Worm (Caenorhabditis elegans): ENCODE data around the gene F47B7.2.

The F47B7.2 gene

ce11 chrX:3772405-3772804, at the start of gene F47B7.2:
Gene F47B7.2 (plus strand): TSS chrX:3772762.
- no peak for TF ChIP-seq klf-2 (GFP tag; conservative IDR thresholded peaks at IDR 0.05)
- TF ChIP-seq T22C8.4 (GFP tag; IDR thresholded peaks at IDR 0.05): no peak
- no peak for TF ChIP-seq ztf-29 (GFP tag; IDR thresholded peaks at IDR 0.05)
- no peak for TF ChIP-seq flt-1 (GFP tag; IDR thresholded peaks at IDR 0.05)
- TF ChIP-seq med-1 (GFP tag; optimal IDR thresholded peaks at IDR 0.05; ENCODE audit: insufficient read depth): no peak
- TF ChIP-seq ref-1 (GFP tag; conservative IDR thresholded peaks at IDR 0.05): no peak
- TF ChIP-seq tab-1 (GFP tag; IDR thresholded peaks at IDR 0.05): no peak
- TF ChIP-seq ztf-23 (GFP tag; IDR thresholded peaks at IDR 0.05): no peak
- no peak for TF ChIP-seq cog-1 (tag; optimal IDR thresholded peaks at IDR 0.05)

DNA sequence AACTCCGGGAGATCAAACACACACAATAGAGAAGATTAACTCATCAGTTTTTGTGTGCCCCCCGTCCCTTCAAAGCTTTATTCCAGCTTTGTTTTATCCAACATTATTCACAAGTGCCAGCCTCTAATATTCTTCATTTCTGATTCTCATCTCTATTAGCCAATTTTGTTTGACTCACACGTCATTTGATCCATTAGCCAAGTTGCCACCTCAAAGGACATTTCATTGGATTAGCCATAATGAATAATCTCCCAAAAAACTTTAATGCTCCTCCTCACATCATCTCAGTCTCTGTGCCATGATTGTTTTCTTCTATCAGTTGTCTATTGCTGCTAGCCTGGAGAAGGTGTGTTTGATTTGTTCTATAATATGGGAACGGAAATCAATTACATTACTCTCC, 47.1 kb upstream of the F47B7.2 start:
- TF ChIP-seq ztf-23 (GFP tag; IDR thresholded peaks at IDR 0.05): no peak
- no peak for TF ChIP-seq klf-2 (GFP tag; conservative IDR thresholded peaks at IDR 0.05)
- no peak for TF ChIP-seq cog-1 (tag; optimal IDR thresholded peaks at IDR 0.05)
- no peak for TF ChIP-seq flt-1 (GFP tag; IDR thresholded peaks at IDR 0.05)
- no peak for TF ChIP-seq tab-1 (GFP tag; IDR thresholded peaks at IDR 0.05)
- no peak for TF ChIP-seq ztf-29 (GFP tag; IDR thresholded peaks at IDR 0.05)
- TF ChIP-seq T22C8.4 (GFP tag; IDR thresholded peaks at IDR 0.05): no peak

DNA sequence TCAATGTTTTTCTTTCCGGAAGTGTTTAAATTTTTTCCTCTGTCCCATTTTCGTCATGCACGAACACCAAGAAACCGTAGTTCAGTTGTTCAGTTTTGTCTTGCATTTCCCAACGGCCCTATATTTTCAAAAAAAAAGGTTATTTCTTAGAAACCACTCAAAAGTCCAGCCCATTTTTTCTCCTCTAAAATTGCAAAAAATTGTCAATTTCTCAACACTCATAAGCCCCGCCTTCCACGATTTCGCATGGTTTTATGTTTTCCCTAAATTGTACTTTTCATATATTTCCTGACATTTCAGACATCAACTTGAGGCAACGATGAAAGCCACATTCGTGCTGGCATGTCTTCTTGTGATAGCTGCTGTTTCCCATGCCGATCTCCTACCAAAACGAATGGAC, 45.3 kb upstream of the F47B7.2 start, which contains the start of gene nlp-1:
TSS of gene nlp-1 (plus strand) at position 301 of the 400 bp plus-strand sequence.
- TF ChIP-seq klf-2 (GFP tag; conservative IDR thresholded peaks at IDR 0.05): no peak

DNA sequence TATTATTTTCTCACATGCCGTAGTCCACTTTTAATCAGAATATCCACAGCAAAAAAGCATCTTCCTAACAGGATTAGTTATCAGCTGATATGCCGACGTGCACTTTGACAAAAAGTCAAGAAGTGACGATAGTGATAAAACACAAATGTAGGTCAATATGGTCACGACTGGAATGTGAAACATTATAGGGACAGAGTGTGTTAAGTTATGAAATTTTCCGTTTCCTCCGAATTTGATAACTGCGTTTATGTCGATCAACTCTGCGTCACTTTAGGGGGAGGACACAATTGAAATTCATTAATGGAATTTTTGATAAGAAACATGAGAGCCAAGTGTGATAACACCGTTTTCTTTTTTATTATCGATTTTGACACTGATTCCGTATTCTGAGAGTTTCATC, 43.6 kb upstream of the F47B7.2 start, which contains the start of gene aex-4:
TSS of gene aex-4 (plus strand) at position 312 of the 400 bp plus-strand sequence.
- no peak for TF ChIP-seq klf-2 (GFP tag; conservative IDR thresholded peaks at IDR 0.05)
- no peak for TF ChIP-seq ztf-29 (GFP tag; IDR thresholded peaks at IDR 0.05)
- TF ChIP-seq T22C8.4 (GFP tag; IDR thresholded peaks at IDR 0.05): no peak

ce11 chrX:3733321-3733720, 39.2 kb upstream of the F47B7.2 start:
- no peak for TF ChIP-seq T22C8.4 (GFP tag; IDR thresholded peaks at IDR 0.05)
- no peak for TF ChIP-seq ref-1 (GFP tag; conservative IDR thresholded peaks at IDR 0.05)
- no peak for TF ChIP-seq ztf-29 (GFP tag; IDR thresholded peaks at IDR 0.05)
- TF ChIP-seq flt-1 (GFP tag; IDR thresholded peaks at IDR 0.05): no peak
- no peak for TF ChIP-seq cog-1 (tag; optimal IDR thresholded peaks at IDR 0.05)
- no peak for TF ChIP-seq tab-1 (GFP tag; IDR thresholded peaks at IDR 0.05)
- no peak for TF ChIP-seq klf-2 (GFP tag; conservative IDR thresholded peaks at IDR 0.05)
- no peak for TF ChIP-seq med-1 (GFP tag; optimal IDR thresholded peaks at IDR 0.05; ENCODE audit: insufficient read depth)
- TF ChIP-seq ztf-23 (GFP tag; IDR thresholded peaks at IDR 0.05): no peak

- TF ChIP-seq T22C8.4 (GFP tag; IDR thresholded peaks at IDR 0.05) (no peak), klf-2 (GFP tag; conservative IDR thresholded peaks at IDR 0.05) (no peak), ztf-29 (GFP tag; IDR thresholded peaks at IDR 0.05) (no peak), cog-1 (tag; optimal IDR thresholded peaks at IDR 0.05) (no peak), med-1 (GFP tag; optimal IDR thresholded peaks at IDR 0.05; ENCODE audit: insufficient read depth) (no peak), ref-1 (GFP tag; conservative IDR thresholded peaks at IDR 0.05) (no peak), flt-1 (GFP tag; IDR thresholded peaks at IDR 0.05) (no peak), tab-1 (GFP tag; IDR thresholded peaks at IDR 0.05) (no peak), ztf-23 (GFP tag; IDR thresholded peaks at IDR 0.05) (no peak)
Measured at ce11 chrX:3733732-3734131, 38.8 kb upstream of the F47B7.2 start, which contains the start of gene tag-18. Gene tag-18 (minus strand): TSS chrX:3734036.

DNA sequence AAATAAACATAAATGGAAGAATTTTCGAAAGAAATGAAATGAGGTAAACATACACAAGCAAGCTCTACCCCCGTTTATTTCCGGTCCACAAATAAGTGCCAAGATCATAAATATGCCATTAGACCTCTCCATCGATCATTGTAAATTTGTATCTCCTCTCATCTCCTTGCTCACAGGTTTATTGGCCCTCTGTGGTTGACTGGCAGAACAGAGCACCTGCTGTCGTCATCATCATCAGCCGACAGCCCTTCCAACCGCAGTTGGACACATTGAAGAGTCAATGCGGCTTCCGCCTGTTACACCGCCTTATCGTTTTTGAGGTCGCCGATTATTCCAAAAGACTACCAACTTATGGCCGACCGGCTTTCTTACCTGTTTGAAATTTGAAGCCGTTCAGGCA, 33.9 kb upstream of the F47B7.2 start:
- TF ChIP-seq tab-1 (GFP tag; IDR thresholded peaks at IDR 0.05) (no peak), ztf-23 (GFP tag; IDR thresholded peaks at IDR 0.05) (no peak), klf-2 (GFP tag; conservative IDR thresholded peaks at IDR 0.05) (no peak)

DNA sequence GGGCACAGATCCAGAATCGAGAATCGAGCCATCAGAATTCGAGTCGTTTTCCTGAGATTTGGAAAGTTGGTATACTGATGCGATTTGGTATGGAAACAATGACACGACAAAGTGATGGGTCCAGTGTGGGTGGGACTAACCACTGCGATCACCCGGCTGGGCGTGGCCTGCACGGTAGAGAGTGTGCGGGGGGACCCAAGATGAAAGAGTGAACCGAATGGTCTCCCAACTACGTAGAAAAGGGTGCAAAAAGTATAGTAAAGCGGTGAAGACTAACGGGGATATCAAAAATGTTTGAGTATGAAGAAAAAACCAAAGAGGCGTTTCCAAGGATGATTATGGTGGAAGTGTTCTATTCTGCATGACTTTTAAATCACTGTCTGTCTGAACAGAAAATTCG, 30.3 kb upstream of the F47B7.2 start, which contains the start of gene fkh-2:
TSS of gene fkh-2 (minus strand) at position 101 of the 400 bp plus-strand sequence.
- TF ChIP-seq flt-1 (GFP tag; IDR thresholded peaks at IDR 0.05) (no peak), T22C8.4 (GFP tag; IDR thresholded peaks at IDR 0.05) (no peak), ref-1 (GFP tag; conservative IDR thresholded peaks at IDR 0.05) (no peak), cog-1 (tag; optimal IDR thresholded peaks at IDR 0.05) (no peak), ztf-29 (GFP tag; IDR thresholded peaks at IDR 0.05) (no peak), klf-2 (GFP tag; conservative IDR thresholded peaks at IDR 0.05) (no peak), tab-1 (GFP tag; IDR thresholded peaks at IDR 0.05) (no peak), ztf-23 (GFP tag; IDR thresholded peaks at IDR 0.05) (no peak), med-1 (GFP tag; optimal IDR thresholded peaks at IDR 0.05; ENCODE audit: insufficient read depth) (no peak)

DNA sequence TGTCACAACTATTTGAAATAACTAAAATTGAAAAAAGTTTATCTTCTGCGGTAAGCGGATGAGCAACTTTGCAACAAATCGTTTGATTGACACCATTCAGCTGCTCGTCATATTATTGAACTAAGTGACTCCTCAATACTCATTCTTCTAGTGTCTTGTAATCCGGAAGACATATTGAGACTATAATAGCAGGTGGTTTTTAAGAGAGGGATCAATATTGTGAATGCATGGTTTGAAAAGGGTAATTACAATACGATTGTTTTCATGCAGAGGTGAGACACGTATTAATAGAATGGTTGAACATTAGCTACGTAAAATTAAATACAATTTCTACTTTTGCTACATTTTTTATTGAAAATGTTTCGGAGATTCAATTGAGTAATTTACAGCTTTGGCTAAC, 29.4 kb upstream of the F47B7.2 start:
- TF ChIP-seq cog-1 (tag; optimal IDR thresholded peaks at IDR 0.05): no peak
- no peak for TF ChIP-seq ref-1 (GFP tag; conservative IDR thresholded peaks at IDR 0.05)
- no peak for TF ChIP-seq ztf-23 (GFP tag; IDR thresholded peaks at IDR 0.05)
- TF ChIP-seq T22C8.4 (GFP tag; IDR thresholded peaks at IDR 0.05): no peak
- TF ChIP-seq flt-1 (GFP tag; IDR thresholded peaks at IDR 0.05): no peak
- TF ChIP-seq klf-2 (GFP tag; conservative IDR thresholded peaks at IDR 0.05): no peak
- TF ChIP-seq med-1 (GFP tag; optimal IDR thresholded peaks at IDR 0.05; ENCODE audit: insufficient read depth): no peak
- no peak for TF ChIP-seq ztf-29 (GFP tag; IDR thresholded peaks at IDR 0.05)
- TF ChIP-seq tab-1 (GFP tag; IDR thresholded peaks at IDR 0.05): no peak

DNA sequence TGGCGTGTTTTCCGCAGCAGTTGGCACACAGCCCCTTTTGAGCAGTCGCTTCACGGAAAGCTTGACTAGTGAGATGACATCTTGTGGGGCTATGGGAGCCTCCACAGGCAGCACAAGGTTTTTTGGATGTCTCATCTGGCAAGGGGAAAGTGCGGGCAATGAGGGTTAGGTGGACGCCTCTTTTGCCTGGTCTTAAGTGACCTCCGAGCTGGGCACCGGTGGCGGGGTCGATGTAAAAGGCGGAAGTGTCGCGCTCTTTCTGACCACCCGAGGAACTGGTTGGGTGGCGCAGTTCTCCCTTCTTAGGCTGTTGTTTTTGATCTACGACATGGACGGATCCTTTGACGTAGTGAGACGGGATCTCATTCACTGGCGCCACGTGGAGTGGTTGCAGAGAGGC, 21.2 kb upstream of the F47B7.2 start:
- TF ChIP-seq ztf-29 (GFP tag; IDR thresholded peaks at IDR 0.05): no peak
- no peak for TF ChIP-seq ref-1 (GFP tag; conservative IDR thresholded peaks at IDR 0.05)
- TF ChIP-seq T22C8.4 (GFP tag; IDR thresholded peaks at IDR 0.05): no peak
- no peak for TF ChIP-seq tab-1 (GFP tag; IDR thresholded peaks at IDR 0.05)
- no peak for TF ChIP-seq klf-2 (GFP tag; conservative IDR thresholded peaks at IDR 0.05)
- TF ChIP-seq flt-1 (GFP tag; IDR thresholded peaks at IDR 0.05): no peak
- TF ChIP-seq cog-1 (tag; optimal IDR thresholded peaks at IDR 0.05): no peak
- TF ChIP-seq ztf-23 (GFP tag; IDR thresholded peaks at IDR 0.05): no peak
- TF ChIP-seq med-1 (GFP tag; optimal IDR thresholded peaks at IDR 0.05; ENCODE audit: insufficient read depth): no peak

All from whole organism, midembryonic.